Worm (Caenorhabditis elegans) whole organism, early embryonic: ENCODE data around the gene nhr-32.

Source experiments
- F13C5.2 ChIP-seq: sonication (generic microtip); optimal IDR thresholded peaks from 2 replicates; lab custom pipeline; 2017; ENCODE audit warnings: mild to moderate bottlenecking, missing genetic modification characterization, inconsistent platforms, missing compliant biosample characterization
- ama-1 ChIP-seq: fragments of 150-350 bp; optimal IDR thresholded peaks from 2 replicates; lab custom pipeline; 2014
- ceh-36 ChIP-seq: sonication (generic microtip); optimal IDR thresholded peaks from 2 replicates; lab custom pipeline; 2016; ENCODE audit warnings: missing genetic modification characterization, inconsistent platforms, missing compliant biosample characterization
- hmbx-1 ChIP-seq: sonication (generic microtip); optimal IDR thresholded peaks from 2 replicates; lab custom pipeline; 2016; ENCODE audit warnings: mild to moderate bottlenecking, missing genetic modification characterization, missing compliant biosample characterization
- sea-1 ChIP-seq: fragments of 200-800 bp; sonication (Bioruptor generic); conservative IDR thresholded peaks from 2 replicates; pipeline ENCODE4 v1.3.6; 2022; ENCODE audit warnings: missing genetic modification characterization, missing compliant biosample characterization
- tbx-37 ChIP-seq: fragments of 200-800 bp; sonication (Bioruptor generic); conservative IDR thresholded peaks from 2 replicates; pipeline ENCODE4 v1.3.6; 2022; ENCODE audit warnings: missing genetic modification reagents, missing genetic modification characterization, missing compliant biosample characterization
- tra-4 ChIP-seq: sonication (generic microtip); optimal IDR thresholded peaks from 2 replicates; lab custom pipeline; 2017; ENCODE audit warnings: missing genetic modification characterization, missing compliant biosample characterization

DNA sequence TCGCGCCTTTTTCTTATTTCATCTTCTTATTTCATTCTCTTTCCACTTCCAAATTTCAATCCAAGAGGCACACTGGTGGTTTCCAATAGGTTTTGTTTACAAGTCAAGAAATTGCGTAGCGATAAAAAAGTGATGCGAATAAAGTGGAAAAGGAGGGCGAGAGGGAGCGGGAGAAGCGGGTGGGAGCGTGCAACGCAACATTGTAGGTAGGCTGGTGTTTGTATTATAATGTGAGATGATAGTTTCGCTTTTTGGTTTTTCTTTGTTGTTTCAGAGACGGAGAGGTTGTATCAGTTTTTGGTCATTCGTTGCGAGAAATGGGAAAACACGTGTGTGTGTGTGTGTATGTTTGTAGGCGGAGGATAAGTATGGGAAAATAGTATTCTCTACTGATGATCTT lies 1.6 kb upstream of the nhr-32 start:
- TF ChIP-seq tbx-37 (no peak), ama-1 (lab: Kevin White, UChicago) (no peak), tra-4 (tag; lab: Kevin White, UChicago) (no peak), sea-1 (GFP tag; lab: Robert Waterston, UW) (no peak), hmbx-1 (no peak), ceh-36 (tag; lab: Kevin White, UChicago) (no peak), F13C5.2 (tag; lab: Kevin White, UChicago) (no peak)
